Worm (Caenorhabditis elegans) whole organism, mixed stage, embryonic: ENCODE measurements around the gene Y116A8A.6.

Source experiments
- M03D4.4 ChIP-seq: sonication (generic microtip); optimal IDR thresholded peaks from 2 replicates; lab custom pipeline; 2017; ENCODE audit warnings: mild to moderate bottlenecking, missing genetic modification characterization, missing compliant biosample characterization
- bed-3 ChIP-seq: fragments of 200-800 bp; sonication (Bioruptor generic); optimal IDR thresholded peaks from 3 replicates; lab custom pipeline; 2018; ENCODE audit warnings: mild to moderate bottlenecking, missing genetic modification characterization, moderate library complexity, missing compliant biosample characterization
- blmp-1 ChIP-seq: fragments of 150-350 bp; optimal IDR thresholded peaks from 2 replicates; lab custom pipeline; 2014; ENCODE audit warnings: missing biosample characterization, missing genetic modification characterization
- ceh-39 ChIP-seq: fragments of 150-350 bp; optimal IDR thresholded peaks from 2 replicates; lab custom pipeline; 2014; ENCODE audit warnings: missing biosample characterization, missing genetic modification characterization
- ceh-43 ChIP-seq: fragments of 200-800 bp; sonication (Bioruptor generic); optimal IDR thresholded peaks from 2 replicates; lab custom pipeline; 2018; ENCODE audit warnings: mild to moderate bottlenecking, missing genetic modification characterization, moderate library complexity, missing compliant biosample characterization
- ceh-83 ChIP-seq: fragments of 200-800 bp; sonication (Bioruptor generic); optimal IDR thresholded peaks from 2 replicates; lab custom pipeline; 2018; ENCODE audit warnings: mild to moderate bottlenecking, missing genetic modification characterization, missing compliant biosample characterization
- ces-1 ChIP-seq: fragments of 150-350 bp; optimal IDR thresholded peaks from 2 replicates; lab custom pipeline; 2014; ENCODE audit warnings: missing biosample characterization, missing genetic modification reagents, missing genetic modification characterization
- cnd-1 ChIP-seq: fragments of 200-800 bp; sonication (Bioruptor generic); optimal IDR thresholded peaks from 2 replicates; lab custom pipeline; 2018; ENCODE audit warnings: mild to moderate bottlenecking, missing genetic modification characterization, missing compliant biosample characterization
- drap-1 ChIP-seq: fragments of 200-800 bp; sonication (Bioruptor generic); optimal IDR thresholded peaks from 3 replicates; lab custom pipeline; 2018; ENCODE audit warnings: mild to moderate bottlenecking, missing genetic modification characterization, missing compliant biosample characterization
- elt-1 ChIP-seq: sonication (generic microtip); optimal IDR thresholded peaks from 2 replicates; lab custom pipeline; 2017; ENCODE audit warnings: missing genetic modification characterization, mild to moderate bottlenecking, missing compliant biosample characterization, antibody characterized with exemption, moderate library complexity, borderline replicate concordance; ENCODE audit not compliant: insufficient read depth
- elt-3 ChIP-seq: fragments of 150-350 bp; optimal IDR thresholded peaks from 2 replicates; lab custom pipeline; 2014; ENCODE audit warnings: missing biosample characterization, missing genetic modification characterization
- flh-1 ChIP-seq: fragments of 200-800 bp; sonication (Bioruptor generic); optimal IDR thresholded peaks from 2 replicates; lab custom pipeline; 2018; ENCODE audit warnings: mild to moderate bottlenecking, missing genetic modification characterization, moderate library complexity, missing compliant biosample characterization
- ham-2 ChIP-seq: fragments of 200-800 bp; sonication (Bioruptor generic); optimal IDR thresholded peaks from 2 replicates; lab custom pipeline; 2018; ENCODE audit warnings: mild to moderate bottlenecking, missing genetic modification characterization, missing compliant biosample characterization
- hlh-1 ChIP-seq: fragments of 150-350 bp; optimal IDR thresholded peaks from 2 replicates; lab custom pipeline; 2014; ENCODE audit warnings: missing biosample characterization, missing genetic modification reagents, missing genetic modification characterization
- lin-13 ChIP-seq: fragments of 150-350 bp; optimal IDR thresholded peaks from 2 replicates; lab custom pipeline; 2014; ENCODE audit warnings: missing biosample characterization, missing genetic modification characterization
- lin-32 ChIP-seq: fragments of 200-800 bp; sonication (Bioruptor generic); optimal IDR thresholded peaks from 2 replicates; lab custom pipeline; 2018; ENCODE audit warnings: mild to moderate bottlenecking, missing genetic modification characterization, missing compliant biosample characterization
- lsy-2 ChIP-seq: fragments of 150-350 bp; optimal IDR thresholded peaks from 2 replicates; lab custom pipeline; 2014; ENCODE audit warnings: missing biosample characterization, missing genetic modification characterization
- mab-5 ChIP-seq: fragments of 150-350 bp; optimal IDR thresholded peaks from 2 replicates; lab custom pipeline; 2014; ENCODE audit warnings: missing biosample characterization, missing genetic modification characterization
- mep-1 ChIP-seq: fragments of 150-350 bp; optimal IDR thresholded peaks from 2 replicates; lab custom pipeline; 2017; ENCODE audit warnings: missing biosample characterization, missing genetic modification reagents, missing genetic modification characterization, inconsistent platforms
- mls-2 ChIP-seq: sonication (generic microtip); optimal IDR thresholded peaks from 2 replicates; lab custom pipeline; 2016; ENCODE audit warnings: mild to moderate bottlenecking, missing genetic modification characterization, moderate library complexity, missing compliant biosample characterization
- nhr-12 ChIP-seq: fragments of 150-350 bp; optimal IDR thresholded peaks from 2 replicates; lab custom pipeline; 2014; ENCODE audit warnings: missing biosample characterization, missing genetic modification characterization
- nhr-2 ChIP-seq: fragments of 150-350 bp; optimal IDR thresholded peaks from 2 replicates; lab custom pipeline; 2014; ENCODE audit warnings: missing biosample characterization, missing genetic modification characterization
- nhr-237 ChIP-seq: fragments of 150-350 bp; optimal IDR thresholded peaks from 2 replicates; lab custom pipeline; 2014; ENCODE audit warnings: missing biosample characterization, missing genetic modification characterization
- nhr-28 ChIP-seq: fragments of 150-350 bp; optimal IDR thresholded peaks from 2 replicates; lab custom pipeline; 2014; ENCODE audit warnings: missing biosample characterization, missing genetic modification characterization
- nhr-76 ChIP-seq: sonication (generic microtip); optimal IDR thresholded peaks from 2 replicates; lab custom pipeline; 2017; ENCODE audit warnings: missing biosample characterization, missing genetic modification characterization
- pha-4 ChIP-seq: fragments of 150-350 bp; optimal IDR thresholded peaks from 2 replicates; lab custom pipeline; 2018; ENCODE audit warnings: missing biosample characterization, missing genetic modification reagents, missing genetic modification characterization
- sem-2 ChIP-seq: fragments of 200-800 bp; sonication (Bioruptor generic); optimal IDR thresholded peaks from 2 replicates; lab custom pipeline; 2018; ENCODE audit warnings: mild to moderate bottlenecking, missing genetic modification characterization, missing compliant biosample characterization
- snpc-4 ChIP-seq: fragments of 150-350 bp; optimal IDR thresholded peaks from 2 replicates; lab custom pipeline; 2014; ENCODE audit warnings: missing biosample characterization, missing genetic modification characterization
- sptf-1 ChIP-seq: sonication (generic microtip); optimal IDR thresholded peaks from 2 replicates; lab custom pipeline; 2017; ENCODE audit warnings: mild to moderate bottlenecking, missing genetic modification characterization, moderate library complexity, missing compliant biosample characterization
- tbx-8 ChIP-seq: fragments of 200-800 bp; sonication (Bioruptor generic); optimal IDR thresholded peaks from 2 replicates; lab custom pipeline; 2018; ENCODE audit warnings: mild to moderate bottlenecking, missing genetic modification characterization, moderate library complexity, missing compliant biosample characterization
- unc-120 ChIP-seq: sonication (generic microtip); optimal IDR thresholded peaks from 2 replicates; lab custom pipeline; 2017; ENCODE audit warnings: missing genetic modification characterization, missing compliant biosample characterization; ENCODE audit not compliant: poor library complexity, severe bottlenecking
- unc-39 ChIP-seq: fragments of 150-350 bp; optimal IDR thresholded peaks from 2 replicates; lab custom pipeline; 2014; ENCODE audit warnings: missing biosample characterization, missing genetic modification characterization
- unc-62 ChIP-seq: fragments of 150-350 bp; optimal IDR thresholded peaks from 2 replicates; lab custom pipeline; 2014; ENCODE audit warnings: missing biosample characterization, missing genetic modification reagents, missing genetic modification characterization
- zip-8 ChIP-seq: fragments of 150-350 bp; optimal IDR thresholded peaks from 2 replicates; lab custom pipeline; 2014; ENCODE audit warnings: missing biosample characterization, missing genetic modification characterization
- ztf-11 ChIP-seq: fragments of 150-350 bp; optimal IDR thresholded peaks from 2 replicates; lab custom pipeline; 2014; ENCODE audit warnings: missing biosample characterization, missing genetic modification characterization

Y116A8A.6 gene

DNA sequence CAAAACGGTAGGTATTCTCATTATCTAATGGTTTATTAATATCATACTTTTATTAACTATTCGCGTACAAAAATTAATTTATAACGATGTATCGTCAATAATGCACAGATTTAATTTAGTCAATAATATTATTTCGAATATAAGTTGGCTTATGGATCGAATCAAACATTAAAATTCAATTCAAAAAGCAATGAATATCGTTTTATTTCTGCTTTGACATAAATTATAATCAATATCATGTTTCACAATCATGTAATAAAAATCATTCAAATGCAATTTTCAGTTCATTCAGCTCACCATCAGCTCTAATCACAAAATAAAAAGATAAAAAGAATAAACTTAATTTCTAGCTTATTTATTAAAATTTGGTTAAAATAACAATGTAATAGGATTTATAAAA, at the start of gene Y116A8A.6:
Gene Y116A8A.6 (minus strand): TSS at position 101 of the 400 bp plus-strand sequence.
- TF ChIP-seq ceh-43 (GFP tag; lab: Kevin White, UChicago) (no peak), M03D4.4 (tag; lab: Kevin White, UChicago) (no peak), nhr-237 (tag; lab: Kevin White, UChicago) (no peak), lin-13 (no peak), nhr-28 (tag; lab: Kevin White, UChicago) (no peak), cnd-1 (no peak), ces-1 (GFP tag; lab: Kevin White, UChicago) (no peak), mep-1 (tag; lab: Kevin White, UChicago) (no peak), elt-1 (tag; lab: Kevin White, UChicago) (no peak)
- TF ChIP-seq, all 35 proteins: peak for 0

- TF ChIP-seq lin-13 (no peak), ceh-43 (GFP tag; lab: Kevin White, UChicago) (no peak), ceh-83 (GFP tag; lab: Kevin White, UChicago) (no peak)
These were observed 40.3 kb upstream of the Y116A8A.6 start, which contains the start of gene T06A10.106 for ce11 chrIV:16868900-16869299. Gene T06A10.106 (minus strand): TSS chrIV:16869000.

DNA sequence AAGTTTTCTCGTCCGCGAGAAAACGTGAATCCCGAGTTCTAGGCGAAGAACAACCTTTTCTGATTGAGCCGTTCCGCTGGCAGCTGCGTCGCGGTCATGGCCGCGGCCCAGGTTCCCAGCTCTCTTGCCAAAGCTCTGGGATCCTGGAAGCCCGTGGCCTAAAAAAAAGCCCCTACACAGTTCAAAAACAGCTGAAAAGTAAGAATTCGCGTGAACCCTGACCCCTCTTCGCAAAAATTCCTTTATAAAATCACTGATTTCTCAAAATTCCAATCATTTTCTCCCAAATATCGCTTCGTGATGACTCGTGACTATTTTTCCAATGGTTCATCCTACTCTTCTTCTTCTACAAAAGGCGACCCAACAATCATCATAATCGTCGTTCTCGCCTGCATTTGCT, 38.6 kb upstream of the Y116A8A.6 start, which contains the start of gene T06A10.107:
Gene T06A10.107 (plus strand): TSS at position 301 of the 400 bp plus-strand sequence.
- TF ChIP-seq ceh-39 (tag; lab: Kevin White, UChicago) (no peak), nhr-28 (tag; lab: Kevin White, UChicago) (no peak), nhr-76 (tag; lab: Kevin White, UChicago) (no peak), elt-1 (tag; lab: Kevin White, UChicago) (no peak), ham-2 (GFP tag; lab: Kevin White, UChicago) (no peak), lin-13 (no peak)

DNA sequence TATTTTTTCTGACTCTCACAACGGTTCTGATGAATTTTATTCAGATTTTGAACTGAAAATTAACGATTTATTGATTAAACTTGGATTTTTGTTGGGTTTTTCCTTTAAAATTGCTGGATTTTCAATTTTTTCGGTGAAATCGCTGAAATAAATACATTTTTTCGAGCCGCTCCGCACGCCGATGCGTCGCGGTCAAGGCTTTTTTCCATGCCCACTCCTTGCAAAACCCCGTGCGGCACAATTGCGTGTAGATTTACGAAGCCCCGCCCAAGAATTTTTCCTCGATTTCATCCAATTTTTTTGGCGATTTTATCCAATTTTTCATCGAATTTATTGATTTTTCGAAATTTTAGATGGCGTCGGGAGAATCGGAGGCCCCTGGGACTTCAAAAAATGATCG, 36.9 kb upstream of the Y116A8A.6 start, which contains the start of gene gtsf-1:
Gene gtsf-1 (plus strand): TSS at position 354 of the 400 bp plus-strand sequence.
- TF ChIP-seq zip-8 (tag; lab: Kevin White, UChicago) (no peak), nhr-76 (tag; lab: Kevin White, UChicago) (no peak), flh-1 (GFP tag; lab: Kevin White, UChicago) (no peak), elt-1 (tag; lab: Kevin White, UChicago) (no peak), ceh-83 (GFP tag; lab: Kevin White, UChicago) (no peak), elt-3 (no peak), ham-2 (GFP tag; lab: Kevin White, UChicago) (no peak), unc-62 (no peak), unc-39 (no peak), drap-1 (GFP tag; lab: Kevin White, UChicago) (peak; percentile 67), mab-5 (tag; lab: Kevin White, UChicago) (no peak), ceh-39 (tag; lab: Kevin White, UChicago) (peak; percentile 40), blmp-1 (tag; lab: Kevin White, UChicago) (no peak), lin-13 (peak; percentile 46), snpc-4 (tag; lab: Kevin White, UChicago) (no peak), nhr-28 (tag; lab: Kevin White, UChicago) (no peak), hlh-1 (tag; lab: Kevin White, UChicago) (peak; percentile 24), pha-4 (tag; lab: Kevin White, UChicago) (peak; percentile 62), sem-2 (peak; percentile 23), sptf-1 (tag; lab: Kevin White, UChicago) (peak; percentile 83), cnd-1 (peak; percentile 58), ceh-43 (GFP tag; lab: Kevin White, UChicago) (no peak), nhr-237 (tag; lab: Kevin White, UChicago) (peak; percentile 82), lsy-2 (peak; percentile 78), M03D4.4 (tag; lab: Kevin White, UChicago) (peak; percentile 73), ztf-11 (tag; lab: Kevin White, UChicago) (peak; percentile 16), lin-32 (GFP tag; lab: Kevin White, UChicago) (no peak), ces-1 (GFP tag; lab: Kevin White, UChicago) (peak; percentile 61), nhr-2 (tag; lab: Kevin White, UChicago) (no peak), bed-3 (GFP tag; lab: Kevin White, UChicago) (no peak), mep-1 (tag; lab: Kevin White, UChicago) (peak; percentile 88), tbx-8 (no peak), nhr-12 (peak; percentile 45), mls-2 (tag; lab: Kevin White, UChicago) (peak; percentile 58), unc-120 (tag; lab: Kevin White, UChicago) (peak; percentile 38)
